Fruit fly (Drosophila melanogaster) whole organism, embryonic: Measurements from ENCODE around the gene CG4570.

Experiments used
- Adf1 ChIP-seq: fragments of 200-800 bp; sonication (Bioruptor generic); IDR thresholded peaks from 2 replicates; pipeline ENCODE4 v1.3.6; 2022; ENCODE audit warnings: missing biosample characterization, missing genetic modification characterization
- Bgb ChIP-seq: fragments of 200-800 bp; sonication (Bioruptor generic); IDR thresholded peaks from 2 replicates; pipeline ENCODE4 v1.3.6; 2022; ENCODE audit warnings: missing biosample characterization, missing genetic modification characterization; ENCODE audit not compliant: partially characterized antibody
- BtbVII ChIP-seq: fragments of 200-800 bp; sonication (Bioruptor generic); optimal IDR thresholded peaks from 3 replicates; lab custom pipeline; 2017; ENCODE audit warnings: missing biosample characterization, mild to moderate bottlenecking, missing genetic modification characterization
- CG11085 ChIP-seq: fragments of 200-800 bp; sonication (Bioruptor generic); IDR thresholded peaks from 2 replicates; pipeline ENCODE4 v1.3.6; 2022; ENCODE audit warnings: missing biosample characterization, missing genetic modification characterization
- CG11560 ChIP-seq: fragments of 200-800 bp; sonication (Bioruptor generic); IDR thresholded peaks from 3 replicates; pipeline ENCODE4 v1.3.6; 2022; ENCODE audit warnings: missing biosample characterization, missing genetic modification characterization
- CG12299 ChIP-seq: fragments of 200-800 bp; sonication (Bioruptor generic); optimal IDR thresholded peaks from 2 replicates; lab custom pipeline; 2018; ENCODE audit warnings: missing biosample characterization, mild to moderate bottlenecking, missing genetic modification characterization
- CG12769 ChIP-seq: fragments of 200-800 bp; sonication (Bioruptor generic); optimal IDR thresholded peaks from 2 replicates; lab custom pipeline; 2019; ENCODE audit warnings: missing biosample characterization, mild to moderate bottlenecking, missing genetic modification characterization, moderate library complexity
- CG13775 ChIP-seq: fragments of 200-800 bp; sonication (Bioruptor generic); optimal IDR thresholded peaks from 3 replicates; lab custom pipeline; 2017; ENCODE audit warnings: missing biosample characterization, mild to moderate bottlenecking, missing genetic modification characterization
- CG14014 ChIP-seq: fragments of 200-800 bp; sonication (Bioruptor generic); IDR thresholded peaks from 2 replicates; pipeline ENCODE4 v1.3.6; 2022; ENCODE audit warnings: missing biosample characterization, missing genetic modification characterization
- CG14667 ChIP-seq: fragments of 200-800 bp; sonication (Bioruptor generic); IDR thresholded peaks from 2 replicates; pipeline ENCODE4 v1.3.6; 2022; ENCODE audit warnings: missing biosample characterization, missing genetic modification characterization
- CG14965 ChIP-seq: fragments of 200-800 bp; sonication (Bioruptor generic); optimal IDR thresholded peaks from 2 replicates; lab custom pipeline; 2016; ENCODE audit warnings: missing biosample characterization, missing genetic modification characterization, borderline replicate concordance
- CG1529 ChIP-seq: fragments of 200-800 bp; sonication (Bioruptor generic); optimal IDR thresholded peaks from 3 replicates; lab custom pipeline; 2018; ENCODE audit warnings: missing biosample characterization, missing genetic modification characterization
- CG15601 ChIP-seq: fragments of 200-800 bp; sonication (Bioruptor generic); optimal IDR thresholded peaks from 3 replicates; lab custom pipeline; 2019; ENCODE audit warnings: missing biosample characterization, mild to moderate bottlenecking, missing genetic modification characterization, moderate library complexity
- CG16779 ChIP-seq: fragments of 200-800 bp; sonication (Bioruptor generic); IDR thresholded peaks from 2 replicates; pipeline ENCODE4 v1.3.6; 2022; ENCODE audit warnings: missing biosample characterization, missing genetic modification characterization
- CG16813 ChIP-seq: fragments of 200-800 bp; sonication (Bioruptor generic); IDR thresholded peaks from 3 replicates; pipeline ENCODE4 v1.3.6; 2022; ENCODE audit warnings: missing biosample characterization, missing genetic modification characterization; ENCODE audit not compliant: partially characterized antibody
- CG18476 ChIP-seq: fragments of 200-800 bp; sonication (Bioruptor generic); optimal IDR thresholded peaks from 2 replicates; lab custom pipeline; 2016; ENCODE audit warnings: missing biosample characterization, mild to moderate bottlenecking, missing genetic modification characterization
- CG2889 ChIP-seq: fragments of 200-800 bp; sonication (Bioruptor generic); IDR thresholded peaks from 3 replicates; pipeline ENCODE4 v1.3.6; 2022; ENCODE audit warnings: missing biosample characterization, missing genetic modification characterization
- CG34224 ChIP-seq: fragments of 200-800 bp; sonication (Bioruptor generic); IDR thresholded peaks from 3 replicates; pipeline ENCODE4 v1.3.6; 2022; ENCODE audit warnings: missing biosample characterization, missing genetic modification characterization; ENCODE audit not compliant: partially characterized antibody
- CG4360 ChIP-seq: fragments of 200-800 bp; sonication (Bioruptor generic); IDR thresholded peaks from 2 replicates; pipeline ENCODE4 v1.3.6; 2022; ENCODE audit warnings: missing biosample characterization, missing genetic modification characterization
- CG43689 ChIP-seq: fragments of 200-800 bp; sonication (Bioruptor generic); IDR thresholded peaks from 2 replicates; pipeline ENCODE4 v1.3.6; 2022; ENCODE audit warnings: missing biosample characterization, missing genetic modification characterization
- CG4424 ChIP-seq: fragments of 200-800 bp; sonication (Bioruptor generic); optimal IDR thresholded peaks from 3 replicates; lab custom pipeline; 2016; ENCODE audit warnings: missing biosample characterization, missing genetic modification characterization
- CG7745 ChIP-seq: fragments of 200-800 bp; sonication (Bioruptor generic); optimal IDR thresholded peaks from 2 replicates; lab custom pipeline; 2018; ENCODE audit warnings: missing biosample characterization, mild to moderate bottlenecking, missing genetic modification characterization, moderate library complexity
- CG7963 ChIP-seq: fragments of 200-800 bp; sonication (Bioruptor generic); IDR thresholded peaks from 3 replicates; pipeline ENCODE4 v1.3.6; 2022; ENCODE audit warnings: missing biosample characterization, missing genetic modification characterization; ENCODE audit not compliant: partially characterized antibody
- CG8924 ChIP-seq: fragments of 200-800 bp; optimal IDR thresholded peaks from 3 replicates; lab custom pipeline; 2019; ENCODE audit warnings: missing biosample characterization, mild to moderate bottlenecking, missing genetic modification characterization, moderate library complexity
- D19A ChIP-seq: fragments of 200-800 bp; optimal IDR thresholded peaks from 3 replicates; lab custom pipeline; 2019; ENCODE audit warnings: missing biosample characterization, mild to moderate bottlenecking, missing genetic modification characterization, moderate library complexity
- Doc3 ChIP-seq: fragments of 200-800 bp; sonication (Bioruptor generic); IDR thresholded peaks from 3 replicates; pipeline ENCODE4 v1.3.6; 2022; ENCODE audit warnings: missing biosample characterization, missing genetic modification characterization; ENCODE audit not compliant: partially characterized antibody
- H15 ChIP-seq: fragments of 200-800 bp; sonication (Bioruptor generic); IDR thresholded peaks from 3 replicates; pipeline ENCODE4 v1.3.6; 2022; ENCODE audit warnings: missing biosample characterization, missing genetic modification characterization
- HLHmδ ChIP-seq: fragments of 200-800 bp; sonication (Bioruptor generic); optimal IDR thresholded peaks from 2 replicates; lab custom pipeline; 2018; ENCODE audit warnings: missing biosample characterization, mild to moderate bottlenecking, missing genetic modification characterization, moderate library complexity
- Hmx ChIP-seq: fragments of 200-800 bp; sonication (Bioruptor generic); optimal IDR thresholded peaks from 2 replicates; lab custom pipeline; 2016; ENCODE audit warnings: missing biosample characterization, missing genetic modification characterization
- Hr39 ChIP-seq: fragments of >200 bp; optimal IDR thresholded peaks from 2 replicates; lab custom pipeline; 2017
- Lim3 ChIP-seq: fragments of 200-800 bp; sonication (Bioruptor generic); IDR thresholded peaks from 2 replicates; pipeline ENCODE4 v1.3.6; 2022; ENCODE audit warnings: missing biosample characterization, missing genetic modification characterization
- MESR4 ChIP-seq: fragments of 200-800 bp; sonication (Bioruptor generic); optimal IDR thresholded peaks from 2 replicates; lab custom pipeline; 2018; ENCODE audit warnings: missing biosample characterization, mild to moderate bottlenecking, missing genetic modification characterization, moderate library complexity
- Ravus ChIP-seq: fragments of 200-800 bp; sonication (Bioruptor generic); IDR thresholded peaks from 2 replicates; pipeline ENCODE4 v1.3.6; 2022; ENCODE audit warnings: missing biosample characterization, missing genetic modification characterization
- Scr ChIP-seq: fragments of 200-800 bp; sonication (Bioruptor generic); IDR thresholded peaks from 2 replicates; pipeline ENCODE4 v1.3.6; 2022; ENCODE audit warnings: missing biosample characterization, missing genetic modification characterization; ENCODE audit not compliant: partially characterized antibody
- Trl ChIP-seq, 3 experiments: fragments of >200 bp in 2 of 3; fragments of 200-800 bp in 1 of 3; sonication (Bioruptor generic) in 1 of 3; optimal IDR thresholded peaks; 2 replicates in 1 of 3; 3 replicates in 2 of 3; lab custom pipeline; 2016 to 2017; ENCODE audit warnings: missing biosample characterization in 1 of 3, missing genetic modification characterization in 1 of 3
- bsh ChIP-seq, 2 experiments: fragments of 200-800 bp; sonication (Bioruptor generic); optimal IDR thresholded peaks; 2 replicates each; lab custom pipeline; 2017 to 2018; ENCODE audit warnings: mild to moderate bottlenecking in 2 of 2, missing biosample characterization in 2 of 2, missing genetic modification characterization in 2 of 2, moderate library complexity in 1 of 2
- emc ChIP-seq: fragments of 200-800 bp; sonication (Bioruptor generic); optimal IDR thresholded peaks from 2 replicates; lab custom pipeline; 2016; ENCODE audit warnings: missing biosample characterization, missing genetic modification characterization
- fd102C ChIP-seq: fragments of 200-800 bp; sonication (Bioruptor generic); optimal IDR thresholded peaks from 2 replicates; lab custom pipeline; 2018; ENCODE audit warnings: missing biosample characterization, mild to moderate bottlenecking, missing genetic modification characterization, moderate library complexity
- fd64A ChIP-seq: fragments of 200-800 bp; sonication (Bioruptor generic); optimal IDR thresholded peaks from 3 replicates; lab custom pipeline; 2018; ENCODE audit warnings: missing biosample characterization, mild to moderate bottlenecking, missing genetic modification characterization
- fd96Cb ChIP-seq: fragments of 200-800 bp; sonication (Bioruptor generic); optimal IDR thresholded peaks from 2 replicates; lab custom pipeline; 2018; ENCODE audit warnings: missing biosample characterization, mild to moderate bottlenecking, missing genetic modification characterization, moderate library complexity
- fru ChIP-seq: fragments of >200 bp; optimal IDR thresholded peaks from 2 replicates; lab custom pipeline; 2017
- gt ChIP-seq: fragments of 200-800 bp; sonication (Bioruptor generic); IDR thresholded peaks from 2 replicates; pipeline ENCODE4 v1.3.6; 2022; ENCODE audit warnings: missing biosample characterization, missing genetic modification characterization
- knrl ChIP-seq: fragments of 200-800 bp; sonication (Bioruptor generic); IDR thresholded peaks from 3 replicates; pipeline ENCODE4 v1.3.6; 2022; ENCODE audit warnings: missing biosample characterization, missing genetic modification characterization; ENCODE audit not compliant: partially characterized antibody
- onecut ChIP-seq: fragments of 200-800 bp; sonication (Bioruptor generic); IDR thresholded peaks from 2 replicates; pipeline ENCODE4 v1.3.6; 2022; ENCODE audit warnings: missing biosample characterization, missing genetic modification characterization
- pan ChIP-seq, 4 experiments: fragments of >200 bp in 3 of 4; fragments of 200-800 bp in 1 of 4; sonication (Bioruptor generic) in 1 of 4; optimal IDR thresholded peaks in 3 of 4; IDR thresholded peaks in 1 of 4; 2 replicates each; pipeline versions ENCODE4 v1.3.6 to Lab custom; 2017 to 2022; ENCODE audit warnings: missing biosample characterization in 2 of 4, missing genetic modification characterization in 2 of 4, mixed read lengths in 1 of 4
- phol ChIP-seq: fragments of 200-800 bp; sonication (Bioruptor generic); optimal IDR thresholded peaks from 3 replicates; lab custom pipeline; 2018; ENCODE audit warnings: missing biosample characterization, mild to moderate bottlenecking, missing genetic modification characterization, moderate library complexity
- scrt ChIP-seq: fragments of 200-800 bp; sonication (Bioruptor generic); optimal IDR thresholded peaks from 2 replicates; lab custom pipeline; 2018; ENCODE audit warnings: missing biosample characterization, mild to moderate bottlenecking, missing genetic modification characterization, moderate library complexity
- slbo ChIP-seq: fragments of 200-800 bp; sonication (Bioruptor generic); IDR thresholded peaks from 2 replicates; pipeline ENCODE4 v1.3.6; 2022; ENCODE audit warnings: missing biosample characterization, missing genetic modification characterization
- sob ChIP-seq: fragments of 200-800 bp; sonication (Bioruptor generic); IDR thresholded peaks from 2 replicates; pipeline ENCODE4 v1.3.6; 2022; ENCODE audit warnings: missing biosample characterization, missing genetic modification characterization

Gene CG4570

DNA sequence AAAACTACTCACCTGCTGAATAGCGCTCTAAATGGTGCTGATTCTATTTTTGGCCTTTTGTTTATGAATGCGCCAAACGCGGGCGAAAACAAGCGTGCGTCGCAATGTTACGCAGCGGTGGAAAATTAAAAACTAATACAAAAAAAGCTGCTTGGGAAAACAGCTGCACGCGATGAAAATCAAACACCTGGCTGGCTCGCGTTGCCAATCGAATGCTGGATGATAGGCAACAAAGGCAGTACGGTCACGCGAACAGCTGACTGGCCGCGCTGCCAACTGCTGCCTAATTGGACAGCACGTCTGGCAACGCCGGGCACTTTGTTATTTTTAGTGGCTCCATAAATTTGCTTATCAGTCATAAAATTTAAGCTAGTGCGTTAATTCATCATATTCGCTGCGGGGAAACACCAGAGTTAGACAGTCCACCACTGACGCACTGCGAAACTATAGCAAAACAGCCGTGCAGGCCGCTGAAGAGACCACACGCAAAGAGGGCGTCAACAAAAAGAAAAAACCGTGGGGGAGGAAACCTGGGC, 11.9 kb downstream of the CG4570 start, which contains the start of the genes SelR and Tsp86D (continued):
- TF ChIP-seq slbo (GFP tag; lab: Robert Waterston, UW) (no peak), fru (lab: Kevin White, UChicago) (no peak), CG4424 (GFP tag; lab: Kevin White, UChicago) (no peak), Ravus (no peak), CG14014 (GFP tag; lab: Robert Waterston, UW) (no peak), CG16779 (GFP tag; lab: Robert Waterston, UW) (no peak), Hmx (no peak), CG14965 (GFP tag; lab: Kevin White, UChicago) (no peak), Adf1 (GFP tag; lab: Robert Waterston, UW) (peak; percentile 26; the same call in 1 of the 2 replicates), Hr39 (lab: Kevin White, UChicago) (no peak), CG13775 (GFP tag; lab: Kevin White, UChicago) (peak; percentile 6), CG4360 (GFP tag; lab: Robert Waterston, UW) (no peak), CG7963 (GFP tag; lab: Robert Waterston, UW) (peak; percentile 25; the same call in 1 of the 3 replicates), BtbVII (GFP tag; lab: Kevin White, UChicago) (peak; percentile 67), fd96Cb (tag; lab: Kevin White, UChicago) (no peak), D19A (tag; lab: Kevin White, UChicago) (peak; percentile 12), CG14667 (GFP tag; lab: Robert Waterston, UW) (no peak), Bgb (GFP tag; lab: Robert Waterston, UW) (peak; percentile 74), fd102C (GFP tag; lab: Kevin White, UChicago) (no peak), knrl (GFP tag; lab: Robert Waterston, UW) (peak; percentile 60), Trl (optimal IDR thresholded peaks at IDR 0.05; lab: Kevin White, UChicago) (no peak), Trl (GFP tag; optimal IDR thresholded peaks at IDR 0.05; lab: Kevin White, UChicago) (no peak), CG2889 (GFP tag; lab: Robert Waterston, UW) (no peak), sob (GFP tag; lab: Robert Waterston, UW) (peak; percentile 41; the same call in 1 of the 2 replicates), CG18476 (no peak), H15 (GFP tag; lab: Robert Waterston, UW) (no peak), emc (GFP tag; lab: Kevin White, UChicago) (no peak), CG1529 (GFP tag; lab: Kevin White, UChicago) (no peak), CG12299 (tag; lab: Kevin White, UChicago) (peak; percentile 80), CG15601 (tag; lab: Kevin White, UChicago) (peak; percentile 32), CG11560 (tag; lab: Robert Waterston, UW) (no peak), Lim3 (no peak), onecut (no peak; the same call in 1 of the 2 replicates), MESR4 (GFP tag; lab: Kevin White, UChicago) (peak; percentile 87), scrt (GFP tag; lab: Kevin White, UChicago) (peak; percentile 45), CG16813 (GFP tag; lab: Robert Waterston, UW) (peak; percentile 53), CG34224 (GFP tag; lab: Robert Waterston, UW) (peak; percentile 73; the same call in 2 of the 3 replicates), pan (optimal IDR thresholded peaks at IDR 0.05; lab: Kevin White, UChicago) (no peak), pan (GFP tag; optimal IDR thresholded peaks at IDR 0.05 in 1 of 2, IDR thresholded peaks at IDR 0.05 in 1 of 2) (no peak), CG8924 (tag; lab: Kevin White, UChicago) (peak; percentile 64), CG7745 (tag; lab: Kevin White, UChicago) (no peak), bsh (GFP tag; optimal IDR thresholded peaks at IDR 0.05; lab: Kevin White, UChicago) (no peak), Doc3 (GFP tag; lab: Robert Waterston, UW) (peak; percentile 40; the same call in 2 of the 3 replicates), phol (tag; lab: Kevin White, UChicago) (peak; percentile 50), CG43689 (GFP tag; lab: Robert Waterston, UW) (no peak), Scr (GFP tag; lab: Robert Waterston, UW) (peak; percentile 68), fd64A (GFP tag; lab: Kevin White, UChicago) (no peak), HLHmδ (GFP tag; lab: Kevin White, UChicago) (peak; percentile 78), CG12769 (tag; lab: Kevin White, UChicago) (peak; percentile 15), gt (no peak), CG11085 (GFP tag; lab: Robert Waterston, UW) (no peak)
